Fruit fly (Drosophila melanogaster): ENCODE data around the gene Pen.

The Pen gene

dm6 chr2L:10057236-10057635 is 536 bp downstream of the Pen start (continued):
- peak; percentile 75 for TF ChIP-seq Abd-B (GFP tag; optimal IDR thresholded peaks at IDR 0.05)
- TF ChIP-seq knrl (GFP tag; IDR thresholded peaks at IDR 0.05; ENCODE audit: partially characterized antibody) = no peak
- TF ChIP-seq tio (GFP tag; optimal IDR thresholded peaks at IDR 0.05) = peak; percentile 49
- TF ChIP-seq CG30403 (GFP tag; optimal IDR thresholded peaks at IDR 0.05) = peak; percentile 63
- TF ChIP-seq CG1603 (tag; optimal IDR thresholded peaks at IDR 0.05) = peak; percentile 87
- peak; percentile 34 for TF ChIP-seq fd64A (GFP tag; optimal IDR thresholded peaks at IDR 0.05)
- peak; percentile 84 for TF ChIP-seq Antp (GFP tag; optimal IDR thresholded peaks at IDR 0.05)
- TF ChIP-seq bowl (GFP tag; IDR thresholded peaks at IDR 0.05) = no peak
- no peak for TF ChIP-seq ash1 (GFP tag; optimal IDR thresholded peaks at IDR 0.05)
- TF ChIP-seq kah (GFP tag; optimal IDR thresholded peaks at IDR 0.05) = no peak
- TF ChIP-seq NK7.1 (GFP tag; optimal IDR thresholded peaks at IDR 0.05) = peak; percentile 60
- peak; percentile 88 for TF ChIP-seq ranshi (GFP tag; IDR thresholded peaks at IDR 0.05)
- peak; percentile 75 for TF ChIP-seq sim (GFP tag; IDR thresholded peaks at IDR 0.05)
- no peak for TF ChIP-seq HLHmδ (GFP tag; optimal IDR thresholded peaks at IDR 0.05)
- TF ChIP-seq Ets65A (GFP tag) = peak; percentile 91
- peak; percentile 12 for TF ChIP-seq CoRest (tag; optimal IDR thresholded peaks at IDR 0.05)
- TF ChIP-seq CG14965 (GFP tag; optimal IDR thresholded peaks at IDR 0.05; ENCODE audit: borderline replicate concordance) = no peak
- no peak for TF ChIP-seq vfl (GFP tag; optimal IDR thresholded peaks at IDR 0.05)
- peak; percentile 74 to 95 for TF ChIP-seq bsh (GFP tag; optimal IDR thresholded peaks at IDR 0.05)
- peak; percentile 22 for TF ChIP-seq CG18476 (GFP tag; optimal IDR thresholded peaks at IDR 0.05)
- peak; percentile 13 for TF ChIP-seq CG4282 (GFP tag; optimal IDR thresholded peaks at IDR 0.05)
- peak; percentile 78 for TF ChIP-seq peb (GFP tag; IDR thresholded peaks at IDR 0.05)
- peak; percentile 83 for TF ChIP-seq lmd (GFP tag; IDR thresholded peaks at IDR 0.05)
- peak; percentile 86 for TF ChIP-seq phol (tag; optimal IDR thresholded peaks at IDR 0.05)
- peak; percentile 42 for TF ChIP-seq CG8359 (GFP tag; optimal IDR thresholded peaks at IDR 0.05; ENCODE audit: borderline replicate concordance)
- TF ChIP-seq Hsf (GFP tag; optimal IDR thresholded peaks at IDR 0.05) = peak; percentile 82
- TF ChIP-seq CG4404 (GFP tag; IDR thresholded peaks at IDR 0.05) = peak; percentile 88
- no peak for TF ChIP-seq Sry-β (GFP tag; optimal IDR thresholded peaks at IDR 0.05)
- peak; percentile 45 for TF ChIP-seq Fer3 (tag; optimal IDR thresholded peaks at IDR 0.05)
- no peak for TF ChIP-seq CG4328 (GFP tag; optimal IDR thresholded peaks at IDR 0.05)
- peak; percentile 54; the same call in 1 of the 2 replicates for TF ChIP-seq klu (GFP tag; IDR thresholded peaks at IDR 0.05)
- peak; percentile 54 for TF ChIP-seq ems (GFP tag; optimal IDR thresholded peaks at IDR 0.05)
- no peak for TF ChIP-seq amos (GFP tag; IDR thresholded peaks at IDR 0.05; ENCODE audit: partially characterized antibody)
- TF ChIP-seq NFAT (GFP tag; IDR thresholded peaks at IDR 0.05) = peak; percentile 75
- peak; percentile 41 for TF ChIP-seq maf-S (GFP tag; optimal IDR thresholded peaks at IDR 0.05)
- peak; percentile 79 for TF ChIP-seq CG9727 (GFP tag; optimal IDR thresholded peaks at IDR 0.05)
- peak; percentile 54 for TF ChIP-seq jing (GFP tag; optimal IDR thresholded peaks at IDR 0.05)
- peak; percentile 47 for TF ChIP-seq CG17385 (GFP tag; optimal IDR thresholded peaks at IDR 0.05)
- TF ChIP-seq HmgD (GFP tag; optimal IDR thresholded peaks at IDR 0.05) = no peak
- TF ChIP-seq da (GFP tag; optimal IDR thresholded peaks at IDR 0.05) = peak; percentile 28
- TF ChIP-seq sima (GFP tag; optimal IDR thresholded peaks at IDR 0.05) = no peak
- peak; percentile 62 to 75 for TF ChIP-seq dpn (GFP tag; optimal IDR thresholded peaks at IDR 0.05)
- peak; percentile 82; the same call in 1 of the 2 replicates for TF ChIP-seq dan (GFP tag; IDR thresholded peaks at IDR 0.05)
- TF ChIP-seq CG17359 (tag; optimal IDR thresholded peaks at IDR 0.05) = peak; percentile 79
- peak; percentile 72 for TF ChIP-seq onecut (GFP tag; IDR thresholded peaks at IDR 0.05)
- peak; percentile 62; the same call in 1 of the 2 replicates for TF ChIP-seq CG31441 (GFP tag; IDR thresholded peaks at IDR 0.05)
- no peak for TF ChIP-seq CHES-1-like (GFP tag; optimal IDR thresholded peaks at IDR 0.05)
- TF ChIP-seq CG11504 (tag; optimal IDR thresholded peaks at IDR 0.05) = peak; percentile 67
- no peak for TF ChIP-seq pan (optimal IDR thresholded peaks at IDR 0.05)
- peak in 1 of 2 experiments; percentile 71 for TF ChIP-seq pan (GFP tag; optimal IDR thresholded peaks at IDR 0.05 in 1 of 2, IDR thresholded peaks at IDR 0.05 in 1 of 2)
- no peak for TF ChIP-seq HLH4C (GFP tag; IDR thresholded peaks at IDR 0.05; ENCODE audit: partially characterized antibody)
